Worm (Caenorhabditis elegans) whole organism, L1 larva: ENCODE data around the gene clk-2.

Source experiments
- blmp-1 ChIP-seq: fragments of 150-350 bp; optimal IDR thresholded peaks from 2 replicates; lab custom pipeline; 2014; ENCODE audit warnings: missing biosample characterization, missing genetic modification characterization
- ces-1 ChIP-seq: fragments of 150-350 bp; optimal IDR thresholded peaks from 2 replicates; lab custom pipeline; 2014; ENCODE audit warnings: missing biosample characterization, missing genetic modification reagents, missing genetic modification characterization
- efl-1 ChIP-seq, 4 experiments: fragments of 150-350 bp; optimal IDR thresholded peaks in 3 of 4; peaks in 1 of 4; 1 replicate in 1 of 4; 2 replicates in 3 of 4; lab custom pipeline; 2014; ENCODE audit warnings: missing biosample characterization in 2 of 4, missing genetic modification characterization in 2 of 4, missing genetic modification reagents in 2 of 4
- efl-3 ChIP-seq: fragments of 200-800 bp; sonication (Bioruptor generic); optimal IDR thresholded peaks from 2 replicates; lab custom pipeline; 2018; ENCODE audit warnings: mild to moderate bottlenecking, missing genetic modification characterization, missing compliant biosample characterization
- tbx-2 ChIP-seq: sonication (generic microtip); optimal IDR thresholded peaks from 2 replicates; lab custom pipeline; 2016; ENCODE audit warnings: missing genetic modification characterization, missing compliant biosample characterization

ce11 chrIII:7557930-7558470 lies 39.7 kb upstream of the clk-2 start:
- TF ChIP-seq ces-1 = no peak
- TF ChIP-seq blmp-1 (tag; lab: Kevin White, UChicago) = peak; percentile 70
- TF ChIP-seq efl-1 (optimal IDR thresholded peaks at IDR 0.05; lab: Kevin White, UChicago) = no peak
- TF ChIP-seq efl-1 (GFP tag; optimal IDR thresholded peaks at IDR 0.05 in 1 of 2; lab: Kevin White, UChicago) = no peak
- no peak for TF ChIP-seq efl-3 (GFP tag; lab: Kevin White, UChicago)
- no peak for TF ChIP-seq tbx-2 (tag; lab: Kevin White, UChicago)
